Fruit fly (Drosophila melanogaster) S2 (cell line): ENCODE data around the gene RapGAP1.

ENCODE experiments used
- CG8478 ChIP-seq: fragments of >200 bp; optimal IDR thresholded peaks from 2 replicates; lab custom pipeline; 2018
- CTCF ChIP-seq, 2 experiments: fragments of >200 bp; optimal IDR thresholded peaks; 2 replicates each; lab custom pipeline; 2018

The RapGAP1 gene

DNA sequence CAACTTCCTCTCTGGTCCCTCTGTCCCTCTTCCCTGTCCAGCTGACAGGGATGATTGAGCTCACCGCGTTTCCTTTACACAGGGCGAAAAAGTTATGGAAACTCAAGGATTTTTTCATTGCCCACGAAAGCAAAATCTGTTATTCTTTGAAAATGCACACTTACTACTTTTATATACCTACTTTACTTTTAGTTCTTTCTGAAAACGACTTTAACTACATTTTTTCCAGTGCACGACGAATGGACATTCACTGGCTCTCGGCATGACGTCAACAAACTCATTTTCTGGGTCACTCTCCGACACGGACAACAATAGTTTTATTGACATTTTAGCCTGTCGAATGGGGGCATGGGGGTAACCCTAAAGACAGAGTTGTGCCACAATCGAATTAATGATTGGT, 65.9 kb downstream of the RapGAP1 start:
- TF ChIP-seq CTCF (optimal IDR thresholded peaks at IDR 0.05; lab: Kevin White, UChicago) = no peak
- no peak for TF ChIP-seq CG8478

DNA sequence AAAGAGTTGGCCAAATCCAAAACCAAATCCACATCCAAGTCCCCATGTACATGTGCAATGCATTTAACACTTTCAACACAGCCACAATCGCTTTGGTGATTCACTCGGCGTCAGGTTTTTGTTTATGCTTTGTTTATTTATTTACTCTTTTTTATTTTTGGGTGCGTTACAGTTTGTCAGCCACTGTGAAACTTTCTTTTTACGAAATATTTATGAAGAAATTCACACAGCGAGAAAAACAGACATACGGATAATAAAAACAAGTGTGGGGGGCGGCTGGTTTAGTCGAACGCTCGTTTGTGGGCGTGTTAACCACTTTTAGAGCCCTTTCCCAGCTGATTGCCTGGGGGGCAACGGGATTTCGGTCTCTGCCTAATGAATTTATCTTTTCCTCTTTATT, 69.9 kb downstream of the RapGAP1 start:
- no peak for TF ChIP-seq CTCF (optimal IDR thresholded peaks at IDR 0.05; lab: Kevin White, UChicago)
- TF ChIP-seq CG8478 = no peak

DNA sequence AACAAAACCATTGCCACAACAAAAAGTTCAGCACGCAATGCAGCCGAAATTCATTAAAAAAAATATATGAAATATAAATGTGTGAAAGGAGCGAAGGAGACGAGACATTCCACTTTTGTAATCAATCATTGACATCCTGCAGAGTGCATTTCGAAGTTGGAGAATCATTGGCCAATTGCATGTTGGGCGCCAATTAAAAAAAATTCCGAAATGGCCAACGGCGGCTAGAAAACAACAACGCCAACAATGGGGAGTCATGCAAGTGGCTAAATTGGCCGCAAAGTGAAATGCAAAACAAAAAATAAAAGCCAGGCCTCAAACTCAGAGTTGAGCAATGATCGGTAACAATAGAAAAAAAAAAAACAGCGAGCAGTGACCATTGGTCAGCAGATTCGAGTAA, 70.3 kb downstream of the RapGAP1 start:
- TF ChIP-seq CTCF (optimal IDR thresholded peaks at IDR 0.05; lab: Kevin White, UChicago) (no peak), CG8478 (no peak)

DNA sequence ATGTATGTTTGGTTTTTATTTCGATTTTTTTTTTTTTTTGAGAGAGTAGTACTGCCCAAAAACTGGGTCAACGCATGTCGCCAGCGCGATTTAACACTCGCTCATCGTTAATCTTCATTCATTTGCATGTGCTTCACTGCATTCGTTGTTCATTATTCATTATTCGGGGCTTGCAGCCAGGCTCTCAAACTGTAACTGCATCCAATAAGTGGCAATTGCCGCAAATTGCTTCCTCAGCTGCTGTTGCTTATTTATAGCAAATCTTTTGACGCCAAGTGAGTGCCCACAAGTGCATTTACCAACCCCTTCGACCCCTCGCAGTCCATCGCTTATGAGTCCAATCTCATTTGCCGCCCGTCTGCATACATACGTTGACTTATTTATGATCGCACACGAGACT, 71.3 kb downstream of the RapGAP1 start:
- no peak for TF ChIP-seq CTCF (optimal IDR thresholded peaks at IDR 0.05; lab: Kevin White, UChicago)

DNA sequence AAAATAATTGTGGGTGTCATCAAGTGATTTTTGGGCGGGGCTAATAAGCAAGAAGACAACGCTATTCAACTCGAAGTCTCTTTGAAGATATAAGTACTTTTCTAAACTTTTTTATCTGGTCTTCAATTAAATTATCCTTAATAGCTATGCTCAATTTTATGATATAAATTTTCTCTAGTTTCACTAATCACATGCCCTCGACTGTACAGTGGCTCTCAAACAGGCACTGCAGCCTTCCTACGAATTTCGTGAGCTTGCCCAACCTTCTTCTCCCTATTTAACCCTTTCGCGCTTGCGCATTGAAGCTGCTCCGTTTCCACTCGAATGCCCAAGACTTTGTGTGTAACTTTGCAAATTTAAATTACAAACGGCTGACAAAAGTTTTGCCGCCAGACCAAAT, 72.8 kb downstream of the RapGAP1 start:
- TF ChIP-seq CG8478 (no peak), CTCF (optimal IDR thresholded peaks at IDR 0.05; lab: Kevin White, UChicago) (no peak)

DNA sequence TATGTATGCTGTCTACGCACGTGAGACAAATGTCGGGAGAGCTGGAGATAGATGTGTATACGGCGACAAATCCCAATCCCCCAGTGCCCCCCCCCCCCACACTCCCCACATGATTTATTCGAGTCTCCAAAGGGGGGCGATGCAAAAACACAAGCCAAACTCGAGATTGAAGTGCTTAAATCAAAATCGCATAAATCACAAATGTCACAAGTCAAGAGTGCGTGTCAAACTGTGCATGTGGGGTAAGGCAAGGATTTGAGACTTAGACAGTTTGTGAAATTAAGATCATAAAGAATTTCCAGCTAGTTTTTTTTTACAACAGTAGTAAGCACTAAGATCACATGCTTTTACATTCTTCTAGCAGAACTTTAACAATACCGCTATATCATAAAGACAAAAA, 74.3 kb downstream of the RapGAP1 start:
- TF ChIP-seq CTCF (optimal IDR thresholded peaks at IDR 0.05; lab: Kevin White, UChicago) (no peak), CG8478 (no peak)

DNA sequence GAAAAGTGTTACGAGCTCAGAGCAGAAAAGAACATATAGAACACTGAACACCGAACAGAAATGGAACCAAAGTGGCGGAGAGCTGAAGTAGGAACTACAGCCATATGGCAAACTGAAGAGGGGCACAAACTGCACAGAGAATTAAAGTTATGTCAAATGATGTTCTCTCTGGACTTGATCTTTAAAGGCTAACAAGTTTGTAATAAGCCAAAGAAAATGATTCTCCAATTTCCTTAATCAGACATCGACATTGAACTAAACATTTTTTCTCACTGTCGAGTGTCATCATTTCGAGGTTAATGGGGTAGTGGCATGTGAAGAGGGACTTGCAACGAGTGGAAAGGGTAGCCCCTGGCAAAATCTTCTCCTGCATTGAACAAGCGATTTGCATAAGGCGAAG, 75.1 kb downstream of the RapGAP1 start:
- TF ChIP-seq CTCF (optimal IDR thresholded peaks at IDR 0.05; lab: Kevin White, UChicago) = no peak

DNA sequence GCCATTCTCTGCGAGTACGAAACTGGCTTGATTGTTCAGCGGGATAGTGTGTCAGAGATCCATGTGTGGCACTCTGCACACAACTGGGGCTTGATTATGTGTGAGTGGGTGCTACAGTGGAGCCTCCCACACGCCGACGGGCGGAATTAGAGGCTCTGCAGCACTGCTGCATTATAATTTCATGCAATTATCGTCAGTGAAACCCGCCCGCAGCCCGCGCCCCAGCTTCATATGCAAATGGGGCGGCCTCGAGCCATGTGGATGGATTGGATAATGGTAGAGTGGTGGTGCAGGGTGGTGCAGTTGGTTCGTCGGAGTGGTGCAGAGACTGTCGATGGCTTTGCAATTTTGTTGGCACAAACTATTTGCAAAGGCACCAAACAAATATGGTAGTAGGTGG, 77.0 kb downstream of the RapGAP1 start:
- no peak for TF ChIP-seq CTCF (optimal IDR thresholded peaks at IDR 0.05; lab: Kevin White, UChicago)
- no peak for TF ChIP-seq CG8478

DNA sequence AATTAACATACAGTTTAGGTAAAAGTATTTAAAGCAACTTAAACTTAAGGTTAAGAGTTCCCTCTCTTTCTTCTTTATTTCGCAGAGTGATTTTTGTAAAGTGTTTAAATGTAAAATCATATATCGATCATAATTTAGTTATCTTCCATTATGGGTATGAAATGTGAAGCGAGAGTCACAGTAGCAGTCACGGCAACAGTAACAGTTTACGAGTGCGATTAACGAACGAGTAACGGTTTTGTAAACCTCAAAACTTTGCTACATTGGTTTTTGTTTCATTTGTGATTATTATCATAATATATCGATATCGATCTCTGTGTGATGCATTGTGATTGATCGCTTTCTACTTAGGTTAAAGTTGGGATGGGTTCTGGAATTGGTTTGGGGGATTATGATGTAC, 80.6 kb downstream of the RapGAP1 start:
- TF ChIP-seq CG8478 = no peak

DNA sequence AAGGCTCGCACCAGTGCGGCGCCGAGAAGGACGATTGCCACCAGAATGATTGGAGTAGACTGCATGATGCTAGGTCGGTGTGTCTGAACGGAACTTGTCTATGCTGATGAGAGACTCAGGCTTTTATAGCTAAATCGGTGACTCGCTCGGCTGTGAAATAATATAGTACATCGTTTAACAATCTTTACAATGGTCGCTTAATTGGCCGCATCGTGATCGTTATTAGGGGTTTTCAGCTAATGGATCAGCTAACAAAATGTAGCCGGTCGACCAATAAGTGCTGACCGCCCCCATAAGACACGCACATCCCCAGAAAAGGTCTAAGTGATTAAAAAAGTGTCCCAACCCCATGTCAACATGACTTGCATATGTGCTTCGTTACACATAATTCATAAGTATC, 81.5 kb downstream of the RapGAP1 start, which contains the start of gene Obp28a:
Gene Obp28a (minus strand): TSS at position 101 of the 400 bp plus-strand sequence.
- TF ChIP-seq CG8478 (no peak), CTCF (optimal IDR thresholded peaks at IDR 0.05; lab: Kevin White, UChicago) (no peak)

DNA sequence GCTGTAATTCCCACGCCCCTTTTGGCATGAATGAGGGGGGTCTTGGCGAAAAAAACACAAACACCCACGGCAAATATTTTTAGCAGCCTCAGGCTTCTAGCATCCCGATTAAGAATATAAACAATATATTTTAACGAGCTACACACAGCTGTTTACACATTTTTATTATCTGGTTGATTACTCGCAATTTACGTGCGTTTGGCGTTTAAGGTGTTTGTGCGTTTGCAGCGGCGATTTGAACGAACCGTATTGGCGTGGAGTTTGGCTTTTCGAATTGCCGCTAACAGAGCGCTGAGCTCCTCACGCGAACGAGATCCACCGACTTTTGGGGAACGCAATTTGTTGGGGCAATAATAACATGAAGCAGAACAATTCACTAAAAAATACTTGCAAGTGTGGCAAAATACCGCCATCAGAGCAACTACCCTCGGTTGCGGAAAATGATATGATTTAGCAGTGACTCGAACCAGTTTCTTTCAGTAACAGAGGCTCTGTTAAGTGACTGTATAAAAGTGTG, 82.7 kb downstream of the RapGAP1 start, which contains the start of gene Ziz:
Gene Ziz (minus strand): TSS at position 321 of the 517 bp plus-strand sequence.
- TF ChIP-seq CG8478 (no peak), CTCF (optimal IDR thresholded peaks at IDR 0.05; lab: Kevin White, UChicago) (peak; percentile 63 to 74)

DNA sequence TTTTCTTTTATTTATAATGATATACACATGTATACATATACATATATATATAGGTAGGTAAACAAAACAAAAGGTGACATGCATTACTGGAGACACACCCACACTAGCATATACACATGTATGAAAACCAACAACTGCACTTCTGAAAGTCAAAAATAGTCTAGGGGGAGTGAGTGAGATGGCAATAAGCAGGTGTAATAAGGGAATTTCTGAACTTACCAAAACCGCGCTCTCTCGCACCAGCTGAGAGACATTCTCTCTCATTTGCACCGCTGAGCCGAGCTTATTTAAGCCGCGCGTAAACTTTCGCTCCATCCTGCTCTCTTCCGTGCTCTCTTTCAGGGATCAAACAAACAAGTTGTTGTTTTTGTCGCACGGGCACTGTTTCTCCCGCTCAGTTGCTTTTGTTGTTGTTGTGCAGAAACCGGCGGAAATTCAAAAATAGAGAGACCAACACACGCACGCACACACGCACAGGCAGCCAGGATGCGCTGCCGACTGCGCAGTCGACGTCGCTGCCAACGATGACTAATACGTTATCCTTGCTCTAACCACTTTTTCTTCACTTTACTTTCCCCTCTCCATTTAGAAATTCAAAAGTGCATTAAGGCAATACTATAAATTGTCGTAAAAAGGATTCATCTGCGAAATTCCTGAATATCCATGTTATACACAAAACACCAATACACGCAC, 83.3 kb downstream of the RapGAP1 start:
- TF ChIP-seq CG8478 = no peak
- TF ChIP-seq CTCF (optimal IDR thresholded peaks at IDR 0.05; lab: Kevin White, UChicago) = no peak

DNA sequence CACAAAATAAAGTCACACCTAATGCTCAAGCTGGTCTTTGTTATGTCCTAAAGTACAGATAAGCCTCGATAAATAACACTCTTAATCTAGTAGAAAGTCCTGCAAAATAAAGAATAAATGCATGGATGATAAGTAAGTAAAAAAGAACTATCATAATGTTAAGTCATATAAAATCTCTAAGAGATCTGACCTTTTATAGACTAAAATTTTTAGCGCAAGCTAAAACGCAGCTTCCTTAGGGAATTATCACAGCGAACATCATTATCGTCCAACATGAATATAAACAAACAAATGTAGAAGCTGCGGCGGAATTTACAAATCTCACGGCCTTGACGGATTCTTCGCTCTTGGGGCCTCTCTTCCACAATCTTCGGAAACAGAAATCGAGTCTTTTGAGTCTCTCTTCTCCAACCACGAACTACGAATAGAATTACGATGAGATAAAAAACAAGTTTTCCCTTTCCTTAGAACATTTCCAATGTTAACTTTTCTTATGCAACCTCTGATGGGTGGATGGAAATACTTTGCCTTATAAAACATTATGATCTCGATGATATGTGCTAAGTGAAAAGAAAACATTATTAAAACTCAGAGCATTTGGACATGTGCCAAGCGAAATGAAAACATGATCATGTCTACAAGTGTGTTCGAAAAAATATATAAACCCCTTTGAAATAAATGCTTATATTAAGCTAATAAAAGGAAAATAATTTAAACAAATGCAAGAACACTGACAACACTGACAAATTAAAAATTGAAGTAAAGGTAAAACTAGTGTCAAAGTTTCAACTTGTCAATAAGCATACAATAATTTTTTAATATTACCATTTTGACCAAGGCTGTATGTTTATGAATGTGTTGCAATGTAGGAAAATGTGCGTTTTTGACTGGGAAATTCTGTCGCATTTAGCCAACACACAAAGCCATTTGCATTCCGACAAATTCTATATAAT, 84.2 kb downstream of the RapGAP1 start:
- no peak for TF ChIP-seq CTCF (optimal IDR thresholded peaks at IDR 0.05; lab: Kevin White, UChicago)
- no peak for TF ChIP-seq CG8478

DNA sequence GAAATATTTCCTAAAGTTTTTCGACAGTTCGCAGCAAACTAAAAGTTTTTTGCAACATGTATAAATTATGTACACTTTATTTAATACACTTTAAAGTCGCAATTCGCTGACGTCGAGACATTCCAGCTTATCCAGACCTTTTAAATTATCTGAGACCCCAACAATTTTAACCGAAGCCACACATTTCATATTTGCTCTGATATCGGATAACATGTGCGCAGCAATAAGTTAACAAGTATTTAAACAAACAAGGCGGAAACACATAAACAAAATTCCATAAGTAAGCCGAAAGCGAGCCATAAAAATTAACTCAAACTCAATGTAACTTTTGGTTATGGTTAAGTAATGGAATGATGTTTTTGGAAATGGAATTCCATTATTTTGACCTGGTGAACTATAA, 85.3 kb downstream of the RapGAP1 start:
- TF ChIP-seq CG8478 (no peak), CTCF (optimal IDR thresholded peaks at IDR 0.05; lab: Kevin White, UChicago) (no peak)

DNA sequence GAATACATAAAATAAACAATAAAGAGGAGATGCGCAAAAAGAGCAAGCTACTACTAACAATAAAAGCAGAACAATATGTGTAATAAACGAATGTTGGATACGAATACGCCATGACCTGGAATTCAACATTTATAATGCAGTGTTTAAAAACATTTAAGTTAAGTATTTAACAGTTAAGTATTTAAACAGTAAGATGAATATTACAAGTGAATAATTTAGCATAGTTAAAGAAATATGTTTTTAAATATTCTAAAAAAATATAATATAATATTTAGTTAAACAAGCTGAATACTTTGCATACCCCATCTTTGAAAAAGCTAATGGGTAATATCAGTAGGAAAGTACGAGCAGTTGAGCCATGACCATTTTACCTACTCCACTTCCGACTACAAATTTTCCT, 86.3 kb downstream of the RapGAP1 start:
- no peak for TF ChIP-seq CG8478
- no peak for TF ChIP-seq CTCF (optimal IDR thresholded peaks at IDR 0.05; lab: Kevin White, UChicago)

DNA sequence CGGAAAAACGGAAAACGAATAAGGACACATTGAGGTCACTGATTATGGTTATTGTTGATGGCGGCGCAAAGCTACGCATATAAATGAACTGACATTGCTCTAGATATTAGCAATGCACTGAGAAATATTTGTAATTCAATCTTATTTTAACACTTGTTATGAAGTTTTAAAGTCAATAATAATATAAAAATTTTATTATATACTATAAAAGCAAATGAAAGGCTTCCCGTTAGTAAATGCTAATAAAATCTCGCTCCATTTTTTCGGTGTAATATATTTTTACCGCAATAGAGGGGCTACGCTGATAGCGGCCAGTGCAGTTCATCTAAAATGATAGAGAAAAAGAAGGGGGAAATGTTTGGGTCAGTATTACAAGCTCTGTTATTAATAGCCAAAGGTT, 86.9 kb downstream of the RapGAP1 start:
- TF ChIP-seq CG8478 = no peak
- TF ChIP-seq CTCF (optimal IDR thresholded peaks at IDR 0.05; lab: Kevin White, UChicago) = no peak
